Worm (Caenorhabditis elegans): ENCODE data around the gene F15H10.7.

DNA sequence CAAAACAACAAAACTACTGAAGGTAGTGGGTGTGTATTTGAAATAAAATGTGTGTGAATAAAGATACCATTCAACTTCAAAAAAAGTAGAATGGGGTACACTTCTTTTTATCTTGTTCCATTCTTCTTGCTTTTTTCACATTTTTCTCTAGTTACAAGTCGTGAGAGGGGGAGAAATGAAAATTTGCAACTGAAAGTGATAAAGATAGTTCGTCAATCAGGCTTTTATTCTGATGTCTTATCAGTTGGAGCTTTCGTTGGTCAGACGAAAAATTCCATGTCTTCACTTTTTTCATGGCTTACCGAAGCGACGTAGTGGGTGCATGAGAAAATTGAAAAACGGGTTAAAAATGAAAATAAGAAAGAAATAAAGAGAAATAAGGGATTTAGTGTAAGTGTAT is 27.5 kb upstream of the F15H10.7 start, which contains the start of gene Y32F6A.4:
- peak in 1 of 2 experiments; percentile 81 for TF ChIP-seq unc-62 (GFP tag; optimal IDR thresholded peaks at IDR 0.05 in 1 of 2)
- TF ChIP-seq unc-62 (tag; optimal IDR thresholded peaks at IDR 0.05): no peak
- TF ChIP-seq skn-1 (tag; optimal IDR thresholded peaks at IDR 0.05): no peak
- TF ChIP-seq lsy-2 (tag; optimal IDR thresholded peaks at IDR 0.05): no peak
- no peak for TF ChIP-seq zag-1 (tag; optimal IDR thresholded peaks at IDR 0.05)
- TF ChIP-seq ceh-82 (tag; optimal IDR thresholded peaks at IDR 0.05): no peak
- TF ChIP-seq pqm-1 (tag; optimal IDR thresholded peaks at IDR 0.05): peak; percentile 69
- no peak for TF ChIP-seq attf-4 (tag; optimal IDR thresholded peaks at IDR 0.05)
- no peak for TF ChIP-seq mep-1 (tag; optimal IDR thresholded peaks at IDR 0.05)
- TF ChIP-seq Y5F2A.4 (GFP tag; optimal IDR thresholded peaks at IDR 0.05): no peak

Measured in whole organism, L4 larva.